Fruit fly (Drosophila melanogaster) whole organism, pupa: ENCODE measurements around the gene CG32568.

Experiments used
- CG13204 ChIP-seq: fragments of 200-800 bp; sonication (Bioruptor generic); optimal IDR thresholded peaks from 2 replicates; lab custom pipeline; 2018; ENCODE audit warnings: missing biosample characterization, mild to moderate bottlenecking, missing genetic modification characterization, moderate library complexity
- CG8301 ChIP-seq: fragments of 200-800 bp; sonication (Bioruptor generic); optimal IDR thresholded peaks from 2 replicates; lab custom pipeline; 2018; ENCODE audit warnings: missing biosample characterization, mild to moderate bottlenecking, missing genetic modification characterization
- CG9948 ChIP-seq: fragments of 200-800 bp; sonication (Bioruptor generic); optimal IDR thresholded peaks from 2 replicates; lab custom pipeline; 2018; ENCODE audit warnings: missing biosample characterization, mild to moderate bottlenecking, missing genetic modification characterization, moderate library complexity
- Ets98B ChIP-seq: fragments of 200-800 bp; sonication (Bioruptor generic); IDR thresholded peaks from 2 replicates; pipeline ENCODE4 v1.3.6; 2022; ENCODE audit warnings: missing biosample characterization, missing genetic modification characterization
- Pif1B ChIP-seq: fragments of 200-800 bp; sonication (Bioruptor generic); optimal IDR thresholded peaks from 3 replicates; lab custom pipeline; 2016; ENCODE audit warnings: missing biosample characterization, missing genetic modification characterization
- fd96Ca ChIP-seq: fragments of 200-800 bp; sonication (Bioruptor generic); IDR thresholded peaks from 3 replicates; pipeline ENCODE4 v1.3.6; 2022; ENCODE audit warnings: missing biosample characterization, missing genetic modification characterization

- TF ChIP-seq CG9948 (tag; lab: Kevin White, UChicago) (no peak), Ets98B (GFP tag; lab: Robert Waterston, UW) (no peak), CG8301 (tag; lab: Kevin White, UChicago) (no peak), CG13204 (GFP tag; lab: Kevin White, UChicago) (no peak), fd96Ca (GFP tag; lab: Robert Waterston, UW) (no peak), Pif1B (GFP tag; lab: Kevin White, UChicago) (no peak)
Measured at dm6 chrX:16753066-16753465, 12.4 kb downstream of the CG32568 start.
